Fruit fly (Drosophila melanogaster): ENCODE measurements around the gene CG43319.

DNA sequence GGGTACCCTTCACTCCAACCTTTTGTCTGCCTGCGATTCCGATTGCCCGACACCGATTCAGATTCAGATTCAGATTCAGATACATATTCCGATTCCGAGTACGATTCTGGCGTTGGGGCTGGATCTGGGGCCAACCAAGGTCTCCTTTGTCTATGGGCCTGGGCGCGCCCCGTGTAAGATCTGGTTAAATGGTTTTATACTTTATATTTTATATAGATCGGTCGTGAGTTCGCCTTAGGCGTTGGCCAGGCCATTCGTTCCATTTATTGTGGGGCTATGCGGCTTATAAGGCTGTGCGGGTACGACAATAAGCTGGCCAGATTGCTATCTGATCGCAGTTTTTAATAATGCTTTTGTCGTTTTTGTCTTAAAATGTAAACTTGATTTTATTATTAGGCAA lies 45.9 kb downstream of the CG43319 start:
- TF ChIP-seq CG5204 (GFP tag; optimal IDR thresholded peaks at IDR 0.05) (no peak), CG11617 (GFP tag; optimal IDR thresholded peaks at IDR 0.05) (no peak), Clk (GFP tag; optimal IDR thresholded peaks at IDR 0.05) (no peak), CG12768 (GFP tag; optimal IDR thresholded peaks at IDR 0.05) (no peak), CG7045 (GFP tag; optimal IDR thresholded peaks at IDR 0.05) (no peak), cic (GFP tag; optimal IDR thresholded peaks at IDR 0.05) (no peak), Mnt (GFP tag; optimal IDR thresholded peaks at IDR 0.05) (no peak), toe (GFP tag; optimal IDR thresholded peaks at IDR 0.05) (no peak), cnc (optimal IDR thresholded peaks at IDR 0.05) (no peak), ovo (GFP tag; optimal IDR thresholded peaks at IDR 0.05) (no peak), CG1620 (GFP tag; optimal IDR thresholded peaks at IDR 0.05) (no peak), Crg-1 (GFP tag; optimal IDR thresholded peaks at IDR 0.05) (no peak), pad (GFP tag; optimal IDR thresholded peaks at IDR 0.05) (no peak)
